Fruit fly (Drosophila melanogaster): Measurements from ENCODE around the gene CG32687.

CG32687 gene

DNA sequence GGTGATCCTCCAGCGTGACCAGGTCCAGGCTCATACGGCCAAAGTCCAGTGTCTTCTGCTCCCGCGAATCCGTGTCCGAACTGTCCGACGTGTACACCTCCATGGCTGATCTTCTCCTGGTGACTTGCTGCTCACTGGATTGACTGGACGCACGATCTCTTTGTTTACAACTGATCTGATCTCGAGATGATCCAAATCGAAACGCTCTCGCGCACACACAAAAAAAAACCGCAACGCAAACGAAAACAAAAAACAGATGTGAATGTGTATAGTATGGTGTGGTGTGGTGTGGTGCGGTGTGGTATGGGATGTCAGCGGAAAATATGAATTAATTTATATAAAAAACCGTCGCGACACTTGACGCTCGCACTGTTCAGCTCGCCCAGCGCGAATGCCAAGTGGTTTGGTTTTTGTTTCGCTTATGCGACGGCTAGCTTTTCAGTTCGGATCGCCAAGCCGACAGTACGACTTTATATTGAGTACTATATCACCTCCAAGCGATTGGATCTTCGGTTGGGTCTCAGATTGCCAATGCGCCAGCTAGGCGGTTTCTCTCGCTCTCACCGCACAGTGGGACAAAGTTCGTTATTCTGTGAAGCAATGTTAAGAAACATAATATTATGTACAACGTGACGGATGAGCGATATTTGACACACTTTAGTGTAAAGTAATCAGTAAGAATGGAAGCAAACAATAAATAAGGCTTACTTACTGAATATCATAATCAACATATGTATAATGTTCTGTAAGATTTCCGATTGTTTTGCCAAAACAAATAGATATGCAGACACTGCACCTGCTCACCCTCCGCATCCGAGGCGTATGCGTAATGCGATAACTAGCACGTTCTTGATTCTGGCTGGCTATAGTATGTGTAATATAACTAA lies 618 bp downstream of the CG32687 start (continued):
- TF ChIP-seq CG13296 (GFP tag; optimal IDR thresholded peaks at IDR 0.05): peak; percentile 73
- no peak for TF ChIP-seq slou (GFP tag; optimal IDR thresholded peaks at IDR 0.05)
- TF ChIP-seq onecut (GFP tag; IDR thresholded peaks at IDR 0.05): peak; percentile 38; the same call in 1 of the 2 replicates
- peak; percentile 9 for TF ChIP-seq abd-A (tag; optimal IDR thresholded peaks at IDR 0.05)
- peak; percentile 6 for TF ChIP-seq CG17829 (tag; optimal IDR thresholded peaks at IDR 0.05)
- TF ChIP-seq gce (GFP tag; IDR thresholded peaks at IDR 0.05): no peak
- TF ChIP-seq exex (tag; optimal IDR thresholded peaks at IDR 0.05): no peak
- TF ChIP-seq CG14860 (GFP tag; IDR thresholded peaks at IDR 0.05; ENCODE audit: partially characterized antibody): no peak
- TF ChIP-seq dan (GFP tag; IDR thresholded peaks at IDR 0.05): no peak
- no peak for TF ChIP-seq CG8359 (GFP tag; optimal IDR thresholded peaks at IDR 0.05; ENCODE audit: borderline replicate concordance)
- TF ChIP-seq CG8944 (GFP tag; optimal IDR thresholded peaks at IDR 0.05): no peak
- TF ChIP-seq twi (tag; optimal IDR thresholded peaks at IDR 0.05): no peak
- TF ChIP-seq crol (GFP tag; IDR thresholded peaks at IDR 0.05): peak; percentile 45; the same call in 1 of the 2 replicates
- TF ChIP-seq jing (GFP tag; optimal IDR thresholded peaks at IDR 0.05): peak; percentile 1
- no peak for TF ChIP-seq CG12744 (GFP tag; optimal IDR thresholded peaks at IDR 0.05)
- no peak for TF ChIP-seq CG2875 (GFP tag; optimal IDR thresholded peaks at IDR 0.05)
- TF ChIP-seq Ssrp (tag; optimal IDR thresholded peaks at IDR 0.05): peak; percentile 20
- no peak for TF ChIP-seq CG6791 (GFP tag; IDR thresholded peaks at IDR 0.05; ENCODE audit: partially characterized antibody)
- peak; percentile 52 for TF ChIP-seq nmo (GFP tag; optimal IDR thresholded peaks at IDR 0.05)
- TF ChIP-seq CG43689 (GFP tag; IDR thresholded peaks at IDR 0.05): no peak

DNA sequence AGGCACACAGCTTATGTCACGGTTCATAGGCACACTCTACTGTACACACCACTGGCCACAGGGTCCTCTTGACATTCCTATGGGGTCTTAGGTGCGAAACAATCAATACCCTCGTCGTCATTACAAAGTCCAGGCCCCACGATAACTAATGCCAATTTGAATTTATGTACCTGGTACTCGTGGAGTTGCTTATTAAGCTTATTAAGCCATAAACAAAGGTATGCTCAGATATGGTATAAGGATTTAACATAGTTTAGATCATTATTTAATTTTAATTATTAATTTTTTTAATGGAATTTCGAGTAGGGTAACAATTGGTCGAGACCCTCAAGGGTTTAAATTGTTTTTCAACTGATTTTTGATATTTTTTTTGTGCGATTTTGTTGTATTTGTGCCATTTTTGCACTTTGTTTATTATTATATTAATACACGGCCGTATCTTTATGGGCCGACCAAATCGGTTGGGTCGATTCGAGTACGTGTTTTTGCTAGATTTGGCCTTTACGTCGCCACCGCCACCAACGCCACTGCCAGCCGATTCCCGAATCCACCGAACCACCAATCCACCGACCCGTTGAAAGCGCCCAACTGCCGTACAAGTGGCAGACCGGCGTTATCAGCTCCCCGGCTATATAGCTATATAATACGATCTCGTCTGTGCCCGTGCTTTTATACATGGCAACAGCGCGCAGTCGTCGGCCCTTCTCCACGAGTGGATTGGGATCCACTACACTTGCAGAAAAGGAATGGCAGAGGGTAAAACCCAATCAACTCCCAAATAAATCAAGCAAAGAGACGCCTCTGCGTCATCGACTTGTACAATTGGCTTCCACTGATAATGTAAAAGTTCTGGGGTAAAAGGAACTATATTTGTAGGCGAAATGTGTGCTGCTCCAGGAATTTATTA lies 2.5 kb downstream of the CG32687 start:
- peak; percentile 57 for TF ChIP-seq Med (GFP tag)
- TF ChIP-seq exex (tag; optimal IDR thresholded peaks at IDR 0.05): peak; percentile 51
- TF ChIP-seq CG32532 (GFP tag; IDR thresholded peaks at IDR 0.05): 0 out of 2 replicates have a peak, but pooled peaks have one; percentile 37
- TF ChIP-seq sug (tag; optimal IDR thresholded peaks at IDR 0.05): peak; percentile 58
- peak in 1 of 2 experiments; percentile 26 for TF ChIP-seq Pdp1 (GFP tag; optimal IDR thresholded peaks at IDR 0.05)
- TF ChIP-seq Mad (GFP tag; optimal IDR thresholded peaks at IDR 0.05): no peak
- no peak for TF ChIP-seq Nf-YB (GFP tag; optimal IDR thresholded peaks at IDR 0.05)
- no peak for TF ChIP-seq bigmax (GFP tag; optimal IDR thresholded peaks at IDR 0.05)
- TF ChIP-seq Asciz (GFP tag; optimal IDR thresholded peaks at IDR 0.05): no peak
- no peak for TF ChIP-seq CG17359 (tag; optimal IDR thresholded peaks at IDR 0.05)
- TF ChIP-seq kah (GFP tag; optimal IDR thresholded peaks at IDR 0.05): no peak
- peak; percentile 27; the same call in 1 of the 3 replicates for TF ChIP-seq row (GFP tag; IDR thresholded peaks at IDR 0.05)
- TF ChIP-seq crol (GFP tag; IDR thresholded peaks at IDR 0.05): 0 out of 2 replicates have a peak, but pooled peaks have one; percentile 17
- TF ChIP-seq Rfx (GFP tag; IDR thresholded peaks at IDR 0.05): 0 out of 2 replicates have a peak, but pooled peaks have one; percentile 11
- TF ChIP-seq slou (GFP tag; optimal IDR thresholded peaks at IDR 0.05): no peak
- peak; percentile 93 for TF ChIP-seq D19B (GFP tag; optimal IDR thresholded peaks at IDR 0.05)
- TF ChIP-seq Hey (tag; optimal IDR thresholded peaks at IDR 0.05): peak; percentile 51
- no peak for TF ChIP-seq CG16815 (GFP tag; optimal IDR thresholded peaks at IDR 0.05)
- TF ChIP-seq CG17829 (tag; optimal IDR thresholded peaks at IDR 0.05): no peak
- no peak for TF ChIP-seq Hmx (GFP tag; optimal IDR thresholded peaks at IDR 0.05)
- TF ChIP-seq CG17361 (GFP tag; IDR thresholded peaks at IDR 0.05): no peak
- TF ChIP-seq cwo (GFP tag; optimal IDR thresholded peaks at IDR 0.05): peak; percentile 33
- 0 out of 3 replicates have a peak, but pooled peaks have one; percentile 18 for TF ChIP-seq Dbx (GFP tag; IDR thresholded peaks at IDR 0.05)
- peak; percentile 9 for TF ChIP-seq CG18599 (GFP tag; optimal IDR thresholded peaks at IDR 0.05)
- no peak for TF ChIP-seq pb (GFP tag; optimal IDR thresholded peaks at IDR 0.05)
- TF ChIP-seq CG8089 (GFP tag; optimal IDR thresholded peaks at IDR 0.05): no peak
- peak; percentile 8 for TF ChIP-seq CG3281 (GFP tag; optimal IDR thresholded peaks at IDR 0.05)
- TF ChIP-seq nom (GFP tag; optimal IDR thresholded peaks at IDR 0.05): no peak
